Fruit fly (Drosophila melanogaster) whole organism, prepupa: ENCODE results near the gene Tet.

Source experiments
- Blimp-1 ChIP-seq: fragments of 200-800 bp; sonication (Bioruptor generic); optimal IDR thresholded peaks from 3 replicates; lab custom pipeline; 2017; ENCODE audit warnings: missing biosample characterization, missing genetic modification characterization, mild to moderate bottlenecking, moderate library complexity, missing genetic modification reagents
- CG11294 ChIP-seq: fragments of 200-800 bp; sonication (Bioruptor generic); IDR thresholded peaks from 2 replicates; pipeline ENCODE4 v1.3.6; 2022; ENCODE audit warnings: missing biosample characterization, missing genetic modification characterization
- CG16779 ChIP-seq: fragments of 200-800 bp; sonication (Bioruptor generic); optimal IDR thresholded peaks from 3 replicates; lab custom pipeline; 2017; ENCODE audit warnings: missing biosample characterization, mild to moderate bottlenecking, missing genetic modification characterization
- CG34406 ChIP-seq: fragments of 200-800 bp; sonication (Bioruptor generic); optimal IDR thresholded peaks from 3 replicates; lab custom pipeline; 2016; ENCODE audit warnings: missing biosample characterization, missing genetic modification characterization
- CG8119 ChIP-seq: fragments of 200-800 bp; sonication (Bioruptor generic); IDR thresholded peaks from 3 replicates; pipeline ENCODE4 v1.3.6; 2022; ENCODE audit warnings: missing biosample characterization, missing genetic modification characterization
- CG9139 ChIP-seq: fragments of 200-800 bp; sonication (Bioruptor generic); optimal IDR thresholded peaks from 3 replicates; lab custom pipeline; 2017; ENCODE audit warnings: missing biosample characterization, mild to moderate bottlenecking, missing genetic modification characterization
- Hr39 ChIP-seq: fragments of 200-800 bp; sonication (Bioruptor generic); optimal IDR thresholded peaks from 2 replicates; lab custom pipeline; 2016; ENCODE audit warnings: missing biosample characterization, missing genetic modification characterization

DNA sequence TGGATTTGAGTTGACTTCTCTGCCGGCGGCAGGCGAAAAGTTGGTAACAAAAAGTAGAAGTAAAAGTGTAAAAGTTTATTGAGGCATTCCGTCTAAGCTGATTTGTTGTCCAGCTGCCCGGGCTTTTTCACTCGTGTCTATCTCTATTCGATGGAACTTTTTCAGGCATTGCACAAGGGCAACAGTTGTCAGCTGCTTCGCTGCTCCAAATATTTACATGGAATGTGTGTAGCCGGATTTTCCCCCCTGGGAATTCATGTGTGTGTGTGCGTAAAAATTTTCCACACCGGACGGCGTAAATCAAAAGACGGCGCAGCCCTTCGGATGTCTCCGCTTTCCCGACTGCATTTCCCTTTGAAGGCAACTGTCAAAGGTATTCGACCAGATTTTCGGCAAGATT is 134.0 kb downstream of the Tet start:
- TF ChIP-seq CG11294 (GFP tag; lab: Robert Waterston, UW) (no peak), CG8119 (GFP tag; lab: Robert Waterston, UW) (no peak), CG9139 (GFP tag; lab: Kevin White, UChicago) (no peak), Hr39 (GFP tag; lab: Kevin White, UChicago) (no peak), CG16779 (tag; lab: Kevin White, UChicago) (no peak), CG34406 (GFP tag; lab: Kevin White, UChicago) (no peak), Blimp-1 (GFP tag; lab: Kevin White, UChicago) (no peak)
